Worm (Caenorhabditis elegans) whole organism, L1 larva: Measurements from ENCODE around the gene ephx-1.

Experiments used
- C16A3.4 ChIP-seq: fragments of 150-350 bp; optimal IDR thresholded peaks from 2 replicates; lab custom pipeline; 2014; ENCODE audit warnings: missing biosample characterization, missing genetic modification characterization
- C34B4.2 ChIP-seq: sonication (generic microtip); optimal IDR thresholded peaks from 2 replicates; lab custom pipeline; 2017; ENCODE audit warnings: mild to moderate bottlenecking, missing genetic modification characterization, missing compliant biosample characterization
- F16B12.6 ChIP-seq: fragments of 150-350 bp; optimal IDR thresholded peaks from 2 replicates; lab custom pipeline; 2014; ENCODE audit warnings: missing biosample characterization, missing genetic modification characterization
- aly-2 ChIP-seq: fragments of 150-350 bp; optimal IDR thresholded peaks from 2 replicates; lab custom pipeline; 2014; ENCODE audit warnings: missing biosample characterization, missing genetic modification characterization
- ceh-63 ChIP-seq: fragments of 200-800 bp; sonication (Bioruptor generic); optimal IDR thresholded peaks from 2 replicates; lab custom pipeline; 2018; ENCODE audit warnings: mild to moderate bottlenecking, missing genetic modification characterization, missing compliant biosample characterization
- ceh-82 ChIP-seq, 3 experiments: fragments of 150-350 bp in 1 of 3; sonication (generic microtip) in 2 of 3; optimal IDR thresholded peaks; 2 replicates each; lab custom pipeline; 2014 to 2017; ENCODE audit warnings: missing biosample characterization in 3 of 3, missing genetic modification characterization in 3 of 3
- efl-1 ChIP-seq, 4 experiments: fragments of 150-350 bp; optimal IDR thresholded peaks in 3 of 4; peaks in 1 of 4; 1 replicate in 1 of 4; 2 replicates in 3 of 4; lab custom pipeline; 2014; ENCODE audit warnings: missing biosample characterization in 2 of 4, missing genetic modification characterization in 2 of 4, missing genetic modification reagents in 2 of 4
- efl-3 ChIP-seq: fragments of 200-800 bp; sonication (Bioruptor generic); optimal IDR thresholded peaks from 2 replicates; lab custom pipeline; 2018; ENCODE audit warnings: mild to moderate bottlenecking, missing genetic modification characterization, missing compliant biosample characterization
- elt-3 ChIP-seq, 6 experiments: fragments of 150-350 bp in 1 of 6; sonication (generic microtip); optimal IDR thresholded peaks; 2 replicates each; lab custom pipeline; 2017 to 2018; ENCODE audit warnings: missing biosample characterization in 6 of 6, missing genetic modification characterization in 6 of 6, inconsistent platforms in 1 of 6
- ets-5 ChIP-seq: fragments of 200-800 bp; sonication (Bioruptor generic); IDR thresholded peaks from 2 replicates; pipeline ENCODE4 v1.3.6; 2022; ENCODE audit warnings: missing genetic modification characterization, missing compliant biosample characterization
- fkh-10 ChIP-seq: sonication (generic microtip); optimal IDR thresholded peaks from 2 replicates; lab custom pipeline; 2017; ENCODE audit warnings: missing biosample characterization, missing genetic modification reagents, missing genetic modification characterization
- fkh-4 ChIP-seq: sonication (generic microtip); optimal IDR thresholded peaks from 2 replicates; lab custom pipeline; 2016; ENCODE audit warnings: missing compliant biosample characterization, missing genetic modification characterization, borderline replicate concordance
- fkh-8 ChIP-seq: sonication (generic microtip); optimal IDR thresholded peaks from 2 replicates; lab custom pipeline; 2016; ENCODE audit warnings: mild to moderate bottlenecking, missing genetic modification characterization, missing compliant biosample characterization
- grh-1 ChIP-seq: fragments of 200-800 bp; sonication (Bioruptor generic); IDR thresholded peaks from 2 replicates; pipeline ENCODE4 v1.3.6; 2022; ENCODE audit warnings: missing genetic modification reagents, missing genetic modification characterization, missing compliant biosample characterization
- hlh-17 ChIP-seq: fragments of 200-800 bp; sonication (Bioruptor generic); optimal IDR thresholded peaks from 2 replicates; lab custom pipeline; 2018; ENCODE audit warnings: missing genetic modification characterization, mild to moderate bottlenecking, missing compliant biosample characterization, moderate library complexity, borderline replicate concordance
- hlh-4 ChIP-seq: sonication (generic microtip); optimal IDR thresholded peaks from 2 replicates; lab custom pipeline; 2016; ENCODE audit warnings: mild to moderate bottlenecking, missing genetic modification characterization, missing compliant biosample characterization
- irx-1 ChIP-seq: sonication (generic microtip); optimal IDR thresholded peaks from 2 replicates; lab custom pipeline; 2016; ENCODE audit warnings: missing genetic modification characterization, missing compliant biosample characterization
- isw-1 ChIP-seq: fragments of 200-800 bp; sonication (Bioruptor generic); IDR thresholded peaks from 2 replicates; pipeline ENCODE4 v1.3.6; 2022; ENCODE audit warnings: missing genetic modification characterization, missing compliant biosample characterization
- lin-13 ChIP-seq: fragments of 150-350 bp; optimal IDR thresholded peaks from 2 replicates; lab custom pipeline; 2014; ENCODE audit warnings: missing biosample characterization, missing genetic modification reagents, missing genetic modification characterization
- lin-14 ChIP-seq: fragments of 200-800 bp; sonication (Bioruptor generic); optimal IDR thresholded peaks from 2 replicates; lab custom pipeline; 2018; ENCODE audit warnings: mild to moderate bottlenecking, missing genetic modification characterization, moderate library complexity, missing compliant biosample characterization
- lin-15B ChIP-seq: fragments of 150-350 bp; sonication (generic microtip); optimal IDR thresholded peaks from 3 replicates; lab custom pipeline; 2014; ENCODE audit warnings: missing biosample characterization, missing genetic modification characterization
- lin-39 ChIP-seq: fragments of 150-350 bp; optimal IDR thresholded peaks from 2 replicates; lab custom pipeline; 2014; ENCODE audit warnings: missing biosample characterization, missing genetic modification reagents, missing genetic modification characterization
- lsy-2 ChIP-seq, 2 experiments: fragments of 150-350 bp; optimal IDR thresholded peaks; 2 replicates each; lab custom pipeline; 2014; ENCODE audit warnings: missing biosample characterization in 2 of 2, missing genetic modification characterization in 2 of 2
- mdl-1 ChIP-seq, 2 experiments: fragments of 150-350 bp; optimal IDR thresholded peaks; 2 replicates each; lab custom pipeline; 2014 to 2017; ENCODE audit warnings: missing biosample characterization in 2 of 2, missing genetic modification characterization in 2 of 2, inconsistent platforms in 1 of 2
- mef-2 ChIP-seq: fragments of 150-350 bp; optimal IDR thresholded peaks from 2 replicates; lab custom pipeline; 2014; ENCODE audit warnings: missing biosample characterization, missing genetic modification characterization
- mep-1 ChIP-seq: fragments of 150-350 bp; optimal IDR thresholded peaks from 2 replicates; lab custom pipeline; 2014; ENCODE audit warnings: missing biosample characterization, missing genetic modification characterization
- nhr-28 ChIP-seq: fragments of 150-350 bp; optimal IDR thresholded peaks from 2 replicates; lab custom pipeline; 2014; ENCODE audit warnings: missing biosample characterization, missing genetic modification characterization
- nhr-71 ChIP-seq: sonication (generic microtip); optimal IDR thresholded peaks from 2 replicates; lab custom pipeline; 2016; ENCODE audit warnings: mild to moderate bottlenecking, missing genetic modification characterization, moderate library complexity, missing compliant biosample characterization
- nhr-84 ChIP-seq: sonication (generic microtip); optimal IDR thresholded peaks from 2 replicates; lab custom pipeline; 2017; ENCODE audit warnings: missing biosample characterization, missing genetic modification characterization
- nhr-90 ChIP-seq: sonication (generic microtip); optimal IDR thresholded peaks from 2 replicates; lab custom pipeline; 2016; ENCODE audit warnings: mild to moderate bottlenecking, missing genetic modification characterization, missing compliant biosample characterization; ENCODE audit not compliant: poor library complexity
- pag-3 ChIP-seq: sonication (generic microtip); optimal IDR thresholded peaks from 2 replicates; lab custom pipeline; 2017; ENCODE audit warnings: missing genetic modification characterization, mild to moderate bottlenecking, missing compliant biosample characterization, antibody characterized with exemption, borderline replicate concordance; ENCODE audit not compliant: insufficient read depth
- pqm-1 ChIP-seq: sonication (generic microtip); optimal IDR thresholded peaks from 3 replicates; lab custom pipeline; 2017; ENCODE audit warnings: missing biosample characterization, missing genetic modification characterization
- snpc-4 ChIP-seq: fragments of 150-350 bp; optimal IDR thresholded peaks from 2 replicates; lab custom pipeline; 2014; ENCODE audit warnings: missing biosample characterization, missing genetic modification characterization
- snu-23 ChIP-seq: sonication (generic microtip); optimal IDR thresholded peaks from 2 replicates; lab custom pipeline; 2016; ENCODE audit warnings: missing genetic modification characterization, missing compliant biosample characterization
- sox-4 ChIP-seq: sonication (generic microtip); optimal IDR thresholded peaks from 2 replicates; lab custom pipeline; 2016; ENCODE audit warnings: missing genetic modification characterization, missing compliant biosample characterization
- swsn-7 ChIP-seq: sonication (generic microtip); optimal IDR thresholded peaks from 2 replicates; lab custom pipeline; 2016; ENCODE audit warnings: missing genetic modification characterization, missing compliant biosample characterization
- tbx-2 ChIP-seq: sonication (generic microtip); optimal IDR thresholded peaks from 2 replicates; lab custom pipeline; 2016; ENCODE audit warnings: missing genetic modification characterization, missing compliant biosample characterization
- tlp-1 ChIP-seq: fragments of 150-350 bp; optimal IDR thresholded peaks from 2 replicates; lab custom pipeline; 2014; ENCODE audit warnings: missing biosample characterization, missing genetic modification characterization
- unc-30 ChIP-seq: sonication (generic microtip); optimal IDR thresholded peaks from 2 replicates; lab custom pipeline; 2017; ENCODE audit warnings: missing biosample characterization, missing genetic modification characterization
- unc-86 ChIP-seq: sonication (generic microtip); optimal IDR thresholded peaks from 2 replicates; lab custom pipeline; 2016; ENCODE audit warnings: missing genetic modification characterization, missing compliant biosample characterization
- unc-98 ChIP-seq: fragments of 200-800 bp; sonication (Bioruptor generic); IDR thresholded peaks from 2 replicates; pipeline ENCODE4 v1.3.6; 2022; ENCODE audit warnings: missing genetic modification characterization, missing compliant biosample characterization
- zag-1 ChIP-seq: fragments of 150-350 bp; optimal IDR thresholded peaks from 2 replicates; lab custom pipeline; 2014; ENCODE audit warnings: missing biosample characterization, missing genetic modification characterization

Gene ephx-1

DNA sequence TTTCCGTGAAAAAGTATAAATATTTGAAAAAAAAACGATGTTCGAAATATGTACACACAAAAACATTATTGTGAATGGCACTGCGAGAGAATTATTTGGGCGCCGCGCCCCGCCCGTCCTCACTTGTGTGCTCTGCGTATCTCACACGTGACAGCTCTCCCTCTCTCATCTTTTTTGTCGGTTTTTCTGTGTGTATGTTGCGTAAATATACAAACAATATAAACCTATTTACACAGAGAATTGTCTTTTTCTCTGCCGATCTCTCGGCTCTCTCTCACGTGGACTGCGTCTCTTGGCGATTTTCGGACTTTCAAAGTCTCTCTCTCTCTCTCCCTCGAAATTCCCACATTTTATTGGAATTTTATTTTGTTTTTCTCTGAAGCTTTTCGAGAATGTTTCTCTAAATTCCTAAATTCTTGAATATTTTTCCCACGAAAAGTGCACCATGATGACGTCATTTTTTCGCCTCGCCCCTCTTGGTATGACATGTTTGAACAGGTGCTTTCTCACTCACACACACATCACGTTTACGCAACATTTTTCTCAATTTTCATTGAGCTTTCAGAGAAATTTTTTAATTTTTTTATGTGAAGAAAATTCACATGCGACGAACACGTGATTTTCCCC is 45.9 kb upstream of the ephx-1 start (continued):
- no peak for TF ChIP-seq pqm-1 (tag; lab: Kevin White, UChicago)
- peak; percentile 82 for TF ChIP-seq tbx-2
- peak; percentile 77 for TF ChIP-seq irx-1 (tag; lab: Kevin White, UChicago)
- TF ChIP-seq lin-39 (tag; lab: Kevin White, UChicago): no peak
- TF ChIP-seq lsy-2 (tag; optimal IDR thresholded peaks at IDR 0.05; lab: Kevin White, UChicago): peak; percentile 62 to 75
- TF ChIP-seq F16B12.6: peak; percentile 22
- TF ChIP-seq hlh-17 (GFP tag; lab: Kevin White, UChicago): no peak
- TF ChIP-seq mep-1 (tag; lab: Kevin White, UChicago): peak; percentile 62
- 0 out of 2 replicates have a peak, but pooled peaks have one; percentile 29 for TF ChIP-seq grh-1 (GFP tag; lab: Robert Waterston, UW)
- TF ChIP-seq unc-86 (tag; lab: Kevin White, UChicago): peak; percentile 26
- TF ChIP-seq mef-2 (tag; lab: Kevin White, UChicago): no peak
- no peak for TF ChIP-seq nhr-84
- TF ChIP-seq tlp-1 (tag; lab: Kevin White, UChicago): no peak
- no peak for TF ChIP-seq aly-2 (tag; lab: Kevin White, UChicago)
- no peak for TF ChIP-seq nhr-28 (tag; lab: Kevin White, UChicago)
- TF ChIP-seq hlh-4: peak; percentile 78
- no peak for TF ChIP-seq fkh-10
- TF ChIP-seq unc-30 (tag; lab: Kevin White, UChicago): no peak
- peak; percentile 56 for TF ChIP-seq lin-13 (GFP tag; lab: Kevin White, UChicago)
- no peak for TF ChIP-seq pag-3
- TF ChIP-seq elt-3 (tag; optimal IDR thresholded peaks at IDR 0.05; lab: Kevin White, UChicago): no peak
- no peak for TF ChIP-seq lin-15B (tag; lab: Kevin White, UChicago)
- TF ChIP-seq efl-3 (GFP tag; lab: Kevin White, UChicago): no peak
- peak; percentile 81 for TF ChIP-seq snu-23 (GFP tag; lab: Kevin White, UChicago)
- TF ChIP-seq fkh-8 (tag; lab: Kevin White, UChicago): peak; percentile 79
- TF ChIP-seq ceh-63 (GFP tag; lab: Kevin White, UChicago): no peak
- TF ChIP-seq sox-4 (tag; lab: Kevin White, UChicago): no peak
- 0 out of 2 replicates have a peak, but pooled peaks have one; percentile 20 for TF ChIP-seq unc-98 (GFP tag; lab: Robert Waterston, UW)
- TF ChIP-seq C34B4.2 (tag; lab: Kevin White, UChicago): no peak
- peak; percentile 33; the same call in 1 of the 2 replicates for TF ChIP-seq isw-1 (GFP tag; lab: Robert Waterston, UW)
- no peak for TF ChIP-seq fkh-4 (tag; lab: Kevin White, UChicago)
- TF ChIP-seq nhr-90: peak; percentile 59

DNA sequence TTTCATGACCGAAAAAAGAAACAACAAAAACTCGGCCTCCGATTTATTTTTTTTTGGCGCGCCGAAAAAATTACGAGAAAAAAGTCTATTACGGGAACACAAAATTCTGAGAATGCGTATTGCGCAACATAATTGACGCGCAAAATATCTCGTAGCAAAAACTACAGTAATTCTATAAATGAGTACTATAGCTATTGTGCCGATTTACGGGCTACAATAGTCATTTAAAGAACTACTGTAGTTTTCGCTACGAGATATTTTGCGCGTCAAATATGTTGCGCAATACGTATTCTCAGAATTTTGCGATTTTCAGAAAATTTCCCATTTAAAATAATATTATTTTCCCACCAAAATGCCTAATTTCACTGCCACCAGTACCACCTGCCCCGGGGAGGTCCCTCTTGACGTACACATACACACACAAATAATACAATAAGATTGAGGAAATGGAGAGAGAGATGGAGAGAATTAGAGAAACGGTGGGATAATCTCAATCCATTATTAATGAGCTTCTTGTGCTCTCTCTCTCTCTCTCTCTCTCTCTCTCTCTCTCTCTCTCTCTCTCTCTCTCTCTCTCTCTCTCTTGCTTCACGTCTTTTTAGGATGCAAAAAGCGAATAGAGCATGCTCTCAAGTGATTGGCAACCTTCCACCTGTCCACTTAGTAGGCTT is 45.1 kb upstream of the ephx-1 start:
- TF ChIP-seq hlh-4: no peak
- no peak for TF ChIP-seq snpc-4 (tag; lab: Kevin White, UChicago)
- peak; percentile 60 for TF ChIP-seq lin-14 (GFP tag; lab: Kevin White, UChicago)
- no peak for TF ChIP-seq mef-2 (tag; lab: Kevin White, UChicago)
- TF ChIP-seq unc-86 (tag; lab: Kevin White, UChicago): peak; percentile 35
- TF ChIP-seq mdl-1 (tag; optimal IDR thresholded peaks at IDR 0.05; lab: Kevin White, UChicago): no peak

DNA sequence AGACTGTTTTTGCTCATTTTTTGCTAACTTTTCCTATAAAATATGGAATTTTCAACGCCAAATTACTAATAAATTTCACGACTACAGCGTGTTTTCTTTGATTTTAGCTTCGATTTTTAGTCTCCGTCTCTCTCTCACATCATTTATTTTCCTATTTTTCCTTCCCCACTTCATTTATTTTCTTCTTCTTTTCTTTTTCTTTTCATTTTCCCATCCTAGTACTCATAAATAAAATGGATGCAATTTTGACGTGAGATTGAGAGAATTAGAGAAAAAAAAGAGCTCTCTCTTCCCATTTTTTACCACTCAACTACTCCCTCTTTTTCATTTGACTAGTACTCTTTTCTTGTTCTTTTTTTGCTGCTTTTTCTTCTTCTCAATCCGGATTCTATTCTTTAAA is 44.4 kb upstream of the ephx-1 start:
- no peak for TF ChIP-seq elt-3 (tag; optimal IDR thresholded peaks at IDR 0.05; lab: Kevin White, UChicago)
- peak; percentile 9 for TF ChIP-seq swsn-7
- TF ChIP-seq nhr-71 (tag; lab: Kevin White, UChicago): peak; percentile 26
- TF ChIP-seq snu-23 (GFP tag; lab: Kevin White, UChicago): peak; percentile 7
- TF ChIP-seq C16A3.4 (tag; lab: Kevin White, UChicago): no peak
- TF ChIP-seq efl-1 (optimal IDR thresholded peaks at IDR 0.05; lab: Kevin White, UChicago): peak; percentile 24 to 31
- no peak for TF ChIP-seq efl-1 (GFP tag; optimal IDR thresholded peaks at IDR 0.05 in 1 of 2; lab: Kevin White, UChicago)
- TF ChIP-seq grh-1 (GFP tag; lab: Robert Waterston, UW): no peak
- no peak for TF ChIP-seq mdl-1 (tag; optimal IDR thresholded peaks at IDR 0.05; lab: Kevin White, UChicago)
- no peak for TF ChIP-seq ets-5 (GFP tag; lab: Robert Waterston, UW)
- TF ChIP-seq lsy-2 (tag; optimal IDR thresholded peaks at IDR 0.05; lab: Kevin White, UChicago): peak in 1 of 2 experiments; percentile 52
- no peak for TF ChIP-seq pag-3
- TF ChIP-seq lin-14 (GFP tag; lab: Kevin White, UChicago): peak; percentile 80
- peak; percentile 53 for TF ChIP-seq fkh-10
- TF ChIP-seq zag-1: peak; percentile 74
- TF ChIP-seq irx-1 (tag; lab: Kevin White, UChicago): no peak
- peak in 1 of 3 experiments; percentile 24 for TF ChIP-seq ceh-82 (tag; optimal IDR thresholded peaks at IDR 0.05; lab: Kevin White, UChicago)
- TF ChIP-seq isw-1 (GFP tag; lab: Robert Waterston, UW): no peak
- TF ChIP-seq tbx-2: peak; percentile 1
